Worm (Caenorhabditis elegans): ENCODE results near the gene F08B12.11.

The F08B12.11 gene

DNA sequence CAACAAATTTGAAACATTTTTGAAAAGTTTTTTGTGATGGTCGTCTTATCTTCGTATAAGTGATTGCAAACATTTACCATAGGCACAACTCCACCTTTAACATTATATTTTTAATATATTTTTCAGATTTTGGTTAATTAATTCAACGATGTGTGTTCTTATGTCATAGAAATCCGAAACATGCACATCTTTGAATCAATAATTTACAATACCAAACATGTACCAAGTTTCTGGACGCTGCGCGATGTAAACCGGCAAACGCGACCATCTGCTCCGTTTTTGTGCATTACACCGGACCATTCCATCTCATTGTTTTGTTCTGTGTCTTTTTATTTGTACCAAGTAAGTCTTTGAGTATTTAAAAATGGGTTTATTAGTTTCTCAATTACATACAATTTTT is 27.3 kb upstream of the F08B12.11 start, which contains the start of gene pgp-4:
pgp-4 (plus strand) TSS at position 301 of the 400 bp plus-strand sequence.
- TF ChIP-seq elt-3 (tag; optimal IDR thresholded peaks at IDR 0.05) (no peak), egl-27 (tag; optimal IDR thresholded peaks at IDR 0.05) (no peak), hmg-11 (tag; optimal IDR thresholded peaks at IDR 0.05) (no peak), fos-1 (tag; optimal IDR thresholded peaks at IDR 0.05) (no peak), ama-1 (optimal IDR thresholded peaks at IDR 0.05) (no peak), elt-2 (tag; optimal IDR thresholded peaks at IDR 0.05) (no peak), nhr-11 (tag; optimal IDR thresholded peaks at IDR 0.05) (no peak), nhr-76 (tag; optimal IDR thresholded peaks at IDR 0.05) (no peak), nhr-43 (tag; optimal IDR thresholded peaks at IDR 0.05; ENCODE audit: poor library complexity, severe bottlenecking) (no peak), mml-1 (tag; optimal IDR thresholded peaks at IDR 0.05) (no peak), unc-39 (tag; optimal IDR thresholded peaks at IDR 0.05) (no peak), zag-1 (tag; optimal IDR thresholded peaks at IDR 0.05) (no peak), nhr-77 (tag; optimal IDR thresholded peaks at IDR 0.05) (no peak), pqm-1 (tag; optimal IDR thresholded peaks at IDR 0.05) (no peak), lsy-12 (tag; optimal IDR thresholded peaks at IDR 0.05) (no peak), ceh-82 (tag; optimal IDR thresholded peaks at IDR 0.05) (no peak)

DNA sequence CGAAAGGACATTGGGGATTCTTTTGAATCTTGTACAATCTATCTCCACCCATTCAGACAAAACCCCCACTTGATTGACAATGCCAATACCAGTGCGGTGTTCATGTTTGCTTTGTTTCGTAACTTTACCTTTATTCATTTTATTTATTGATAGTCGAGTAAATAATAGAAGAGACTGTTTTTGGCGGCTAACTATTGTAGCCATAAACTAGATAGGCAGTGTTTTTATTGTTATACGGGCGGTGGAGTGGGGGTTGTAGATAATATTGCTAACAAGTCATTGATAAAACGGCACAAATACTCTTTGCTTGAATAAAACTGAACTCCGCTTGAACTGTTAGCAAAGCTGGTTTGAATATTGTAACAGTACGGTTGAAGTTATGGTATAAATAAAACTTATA is 19.9 kb upstream of the F08B12.11 start:
- TF ChIP-seq pha-4 (tag; optimal IDR thresholded peaks at IDR 0.05): peak; percentile 71
- TF ChIP-seq lin-15B (tag; optimal IDR thresholded peaks at IDR 0.05): no peak
- TF ChIP-seq elt-2 (tag; optimal IDR thresholded peaks at IDR 0.05): peak; percentile 36

DNA sequence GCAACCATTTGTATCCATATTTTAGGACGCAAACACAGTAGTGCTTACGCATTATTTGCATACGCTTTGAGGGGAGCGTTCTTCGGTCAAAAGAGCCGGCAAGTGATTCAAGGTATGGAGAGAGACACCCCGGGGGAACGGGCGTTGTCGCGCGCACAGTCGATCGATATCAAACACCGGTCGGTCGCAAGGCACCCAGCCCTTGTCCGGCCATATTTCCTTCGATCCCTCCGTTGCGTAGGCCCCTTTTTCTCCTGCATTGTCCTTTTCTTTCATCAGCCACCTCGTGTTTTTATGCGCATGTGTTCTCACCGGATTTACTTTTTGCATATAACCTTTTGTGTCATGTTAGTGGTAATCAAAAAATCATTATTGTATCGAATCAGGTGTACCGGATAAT is 18.9 kb upstream of the F08B12.11 start:
- no peak for TF ChIP-seq fkh-10 (GFP tag; optimal IDR thresholded peaks at IDR 0.05)
- TF ChIP-seq pha-4 (tag; optimal IDR thresholded peaks at IDR 0.05): peak; percentile 10

DNA sequence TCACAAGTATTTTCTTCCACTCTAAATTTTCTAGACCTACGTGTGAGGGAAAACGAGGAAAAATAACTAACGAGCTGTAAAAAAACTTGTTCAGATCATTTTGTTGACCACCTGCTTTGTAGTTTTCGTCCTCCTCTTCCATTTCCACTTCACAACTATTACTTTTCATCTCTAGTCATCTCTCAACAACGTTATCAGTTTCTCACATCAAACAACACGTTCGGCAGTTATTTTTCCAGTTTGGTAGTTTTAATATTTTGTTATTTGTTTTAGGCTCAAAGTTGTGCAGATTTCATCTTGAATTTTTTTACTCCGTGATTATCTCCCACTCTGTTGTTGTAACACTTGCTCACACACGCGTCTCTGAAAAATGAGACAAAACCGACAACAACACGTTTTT is 17.8 kb upstream of the F08B12.11 start:
- TF ChIP-seq zag-1 (tag; optimal IDR thresholded peaks at IDR 0.05) (no peak), elt-2 (tag; optimal IDR thresholded peaks at IDR 0.05) (peak; percentile 5), skn-1 (tag; optimal IDR thresholded peaks at IDR 0.05) (no peak)

DNA sequence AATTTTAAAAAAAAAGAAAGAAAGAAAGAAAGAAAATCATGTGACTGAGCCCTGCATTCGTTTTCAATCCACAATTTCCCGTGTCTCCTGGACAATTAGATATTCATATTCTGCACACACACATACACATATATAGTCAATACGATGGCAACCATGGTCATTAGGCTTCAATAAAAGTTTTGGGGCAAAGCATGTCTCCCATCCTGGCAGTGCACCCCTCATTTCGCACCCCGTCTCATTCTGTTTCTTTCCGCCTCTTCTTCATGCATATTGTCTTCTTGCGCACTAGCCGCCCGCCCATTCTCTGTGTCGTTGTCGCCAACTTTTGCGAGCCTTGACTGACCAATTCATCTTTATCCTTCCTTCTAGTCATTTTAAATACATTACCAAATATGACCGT is 17.2 kb upstream of the F08B12.11 start:
- TF ChIP-seq lin-39 (tag; optimal IDR thresholded peaks at IDR 0.05): peak; percentile 66
- TF ChIP-seq sea-2 (GFP tag; optimal IDR thresholded peaks at IDR 0.05): peak; percentile 19
- no peak for TF ChIP-seq egl-27 (tag; optimal IDR thresholded peaks at IDR 0.05)

DNA sequence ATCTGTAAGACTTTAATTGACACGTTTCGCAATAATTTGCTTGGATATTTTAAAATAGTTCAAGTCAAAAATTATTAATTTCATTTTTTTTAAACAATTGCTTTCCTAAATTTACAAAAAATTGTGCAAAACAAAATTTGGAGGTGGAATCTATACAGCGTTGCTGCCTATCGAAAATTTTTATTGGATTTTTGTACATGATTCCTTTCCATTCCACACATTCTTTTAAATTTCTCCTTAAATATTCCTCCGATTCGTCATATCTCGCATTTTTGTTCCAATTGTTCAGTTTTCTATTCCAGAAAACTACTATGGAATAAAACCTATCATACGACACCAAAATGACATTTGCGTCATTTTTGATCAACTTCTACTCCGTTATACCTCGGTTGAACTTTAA is 16.4 kb upstream of the F08B12.11 start, which contains the start of gene ttyh-1:
ttyh-1 (plus strand) TSS at position 301 of the 400 bp plus-strand sequence.
- no peak for TF ChIP-seq elt-2 (tag; optimal IDR thresholded peaks at IDR 0.05)
- TF ChIP-seq zag-1 (tag; optimal IDR thresholded peaks at IDR 0.05): no peak
- TF ChIP-seq sea-2 (GFP tag; optimal IDR thresholded peaks at IDR 0.05): no peak
- no peak for TF ChIP-seq mml-1 (tag; optimal IDR thresholded peaks at IDR 0.05)
- TF ChIP-seq nhr-67 (tag; optimal IDR thresholded peaks at IDR 0.05): no peak
- TF ChIP-seq egl-27 (tag; optimal IDR thresholded peaks at IDR 0.05): no peak
- no peak for TF ChIP-seq ceh-16 (tag; optimal IDR thresholded peaks at IDR 0.05)
- no peak for TF ChIP-seq aly-2 (tag; optimal IDR thresholded peaks at IDR 0.05)
- no peak for TF ChIP-seq pqm-1 (tag; optimal IDR thresholded peaks at IDR 0.05)
- TF ChIP-seq fkh-2 (tag; optimal IDR thresholded peaks at IDR 0.05): no peak
- TF ChIP-seq daf-12 (tag; optimal IDR thresholded peaks at IDR 0.05): no peak
- no peak for TF ChIP-seq mdl-1 (tag; optimal IDR thresholded peaks at IDR 0.05)
- TF ChIP-seq nhr-28 (tag; optimal IDR thresholded peaks at IDR 0.05): no peak
- no peak for TF ChIP-seq unc-62 (GFP tag; optimal IDR thresholded peaks at IDR 0.05)
- no peak for TF ChIP-seq nhr-43 (tag; optimal IDR thresholded peaks at IDR 0.05; ENCODE audit: poor library complexity, severe bottlenecking)

DNA sequence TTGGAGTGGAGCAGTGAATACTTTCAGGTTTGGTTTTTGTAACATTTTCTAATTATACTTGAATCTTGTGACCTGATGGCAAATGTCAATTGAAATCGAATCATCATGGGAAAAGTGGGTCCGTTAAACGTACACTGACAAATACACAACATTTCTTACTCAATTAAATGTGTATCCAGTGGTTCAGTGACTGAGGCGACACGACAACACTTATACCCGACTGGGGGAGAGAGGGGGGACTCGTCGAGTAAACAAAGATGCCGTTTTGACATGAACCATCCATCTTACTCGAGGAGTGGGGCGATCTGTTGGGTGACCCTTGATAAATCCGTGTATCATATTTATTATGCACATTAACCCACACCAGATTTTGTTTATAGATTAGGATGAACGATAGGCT is 16.0 kb upstream of the F08B12.11 start:
- TF ChIP-seq fos-1 (tag; optimal IDR thresholded peaks at IDR 0.05) (no peak), elt-1 (tag; optimal IDR thresholded peaks at IDR 0.05) (no peak), egl-5 (tag; optimal IDR thresholded peaks at IDR 0.05) (peak; percentile 90), ceh-16 (tag; optimal IDR thresholded peaks at IDR 0.05) (no peak), lin-39 (tag; optimal IDR thresholded peaks at IDR 0.05) (peak; percentile 81)
